Worm (Caenorhabditis elegans) whole organism, late embryonic: Measurements from ENCODE around the gene nstp-9.

Experiments used
- F13H6.1 ChIP-seq: sonication (generic microtip); optimal IDR thresholded peaks from 2 replicates; lab custom pipeline; 2016; ENCODE audit warnings: missing genetic modification characterization, missing compliant biosample characterization
- K09A11.1 ChIP-seq: sonication (generic microtip); optimal IDR thresholded peaks from 2 replicates; lab custom pipeline; 2017; ENCODE audit warnings: antibody characterized with exemption, mild to moderate bottlenecking, missing genetic modification characterization, missing compliant biosample characterization; ENCODE audit not compliant: insufficient read depth
- T23F11.4 ChIP-seq: fragments of 200-800 bp; sonication (Bioruptor generic); optimal IDR thresholded peaks from 2 replicates; lab custom pipeline; 2018; ENCODE audit warnings: mild to moderate bottlenecking, missing genetic modification characterization, missing compliant biosample characterization
- Y22D7AL.16 ChIP-seq: sonication (generic microtip); optimal IDR thresholded peaks from 2 replicates; lab custom pipeline; 2016; ENCODE audit warnings: missing genetic modification characterization, missing compliant biosample characterization
- ama-1 ChIP-seq: fragments of 150-350 bp; optimal IDR thresholded peaks from 2 replicates; lab custom pipeline; 2014
- ceh-22 ChIP-seq: sonication (generic microtip); optimal IDR thresholded peaks from 2 replicates; lab custom pipeline; 2017; ENCODE audit warnings: missing biosample characterization, missing genetic modification characterization
- ceh-30 ChIP-seq: fragments of 150-350 bp; optimal IDR thresholded peaks from 2 replicates; lab custom pipeline; 2014; ENCODE audit warnings: missing biosample characterization, missing genetic modification characterization
- ceh-31 ChIP-seq: sonication (generic microtip); optimal IDR thresholded peaks from 2 replicates; lab custom pipeline; 2016; ENCODE audit warnings: missing genetic modification characterization, missing compliant biosample characterization
- ceh-34 ChIP-seq: sonication (generic microtip); optimal IDR thresholded peaks from 2 replicates; lab custom pipeline; 2016; ENCODE audit warnings: mild to moderate bottlenecking, missing genetic modification characterization, missing compliant biosample characterization
- ceh-45 ChIP-seq: fragments of 200-800 bp; sonication (Bioruptor generic); IDR thresholded peaks from 2 replicates; pipeline ENCODE4 v1.3.6; 2022; ENCODE audit warnings: missing genetic modification reagents, missing genetic modification characterization, missing compliant biosample characterization
- ceh-48 ChIP-seq: sonication (generic microtip); optimal IDR thresholded peaks from 2 replicates; lab custom pipeline; 2016; ENCODE audit warnings: missing genetic modification characterization, inconsistent platforms, missing compliant biosample characterization
- ceh-6 ChIP-seq: fragments of 200-800 bp; sonication (Bioruptor generic); optimal IDR thresholded peaks from 2 replicates; lab custom pipeline; 2018; ENCODE audit warnings: mild to moderate bottlenecking, missing genetic modification characterization, missing compliant biosample characterization
- ceh-9 ChIP-seq: sonication (generic microtip); optimal IDR thresholded peaks from 2 replicates; lab custom pipeline; 2016; ENCODE audit warnings: mild to moderate bottlenecking, missing genetic modification characterization, inconsistent platforms, missing compliant biosample characterization
- elt-4 ChIP-seq: sonication (generic microtip); optimal IDR thresholded peaks from 2 replicates; lab custom pipeline; 2016; ENCODE audit warnings: missing genetic modification characterization, missing compliant biosample characterization
- ets-4 ChIP-seq: sonication (generic microtip); optimal IDR thresholded peaks from 2 replicates; lab custom pipeline; 2016; ENCODE audit warnings: missing genetic modification characterization, missing compliant biosample characterization
- eyg-1 ChIP-seq: sonication (generic microtip); optimal IDR thresholded peaks from 2 replicates; lab custom pipeline; 2016; ENCODE audit warnings: missing genotype, missing genetic modification characterization, missing compliant biosample characterization
- fax-1 ChIP-seq: sonication (generic microtip); optimal IDR thresholded peaks from 2 replicates; lab custom pipeline; 2016; ENCODE audit warnings: missing genotype, missing genetic modification characterization, missing compliant biosample characterization
- fkh-10 ChIP-seq: fragments of 150-350 bp; optimal IDR thresholded peaks from 2 replicates; lab custom pipeline; 2014; ENCODE audit warnings: missing biosample characterization, missing genetic modification reagents, missing genetic modification characterization
- gmeb-2 ChIP-seq: sonication (generic microtip); optimal IDR thresholded peaks from 2 replicates; lab custom pipeline; 2016; ENCODE audit warnings: missing genetic modification characterization, inconsistent platforms, missing compliant biosample characterization
- hlh-30 ChIP-seq: sonication (generic microtip); optimal IDR thresholded peaks from 2 replicates; lab custom pipeline; 2017; ENCODE audit warnings: antibody characterized with exemption, missing genetic modification characterization, missing compliant biosample characterization; ENCODE audit not compliant: insufficient read depth
- hlh-6 ChIP-seq: sonication (generic microtip); optimal IDR thresholded peaks from 2 replicates; lab custom pipeline; 2016; ENCODE audit warnings: missing genotype, missing genetic modification characterization, missing compliant biosample characterization
- hlh-8 ChIP-seq: sonication (generic microtip); optimal IDR thresholded peaks from 2 replicates; lab custom pipeline; 2016; ENCODE audit warnings: missing genotype, missing genetic modification characterization, missing compliant biosample characterization
- lim-6 ChIP-seq: sonication (generic microtip); optimal IDR thresholded peaks from 2 replicates; lab custom pipeline; 2016; ENCODE audit warnings: missing genetic modification characterization, missing compliant biosample characterization
- lin-11 ChIP-seq: fragments of 200-800 bp; sonication (Bioruptor generic); optimal IDR thresholded peaks from 2 replicates; lab custom pipeline; 2018; ENCODE audit warnings: mild to moderate bottlenecking, missing genetic modification characterization, missing compliant biosample characterization
- madf-2 ChIP-seq: sonication (generic microtip); optimal IDR thresholded peaks from 2 replicates; lab custom pipeline; 2017; ENCODE audit warnings: missing genetic modification characterization, missing compliant biosample characterization
- mec-3 ChIP-seq: sonication (generic microtip); optimal IDR thresholded peaks from 2 replicates; lab custom pipeline; 2016; ENCODE audit warnings: borderline replicate concordance, missing genetic modification characterization, missing compliant biosample characterization
- nhr-11 ChIP-seq: fragments of 150-350 bp; optimal IDR thresholded peaks from 2 replicates; lab custom pipeline; 2014; ENCODE audit warnings: missing biosample characterization, missing genetic modification characterization
- nhr-232 ChIP-seq: sonication (generic microtip); optimal IDR thresholded peaks from 2 replicates; lab custom pipeline; 2016; ENCODE audit warnings: missing genetic modification characterization, missing compliant biosample characterization
- pag-3 ChIP-seq: sonication (generic microtip); optimal IDR thresholded peaks from 2 replicates; lab custom pipeline; 2016; ENCODE audit warnings: missing compliant biosample characterization, missing genetic modification characterization, borderline replicate concordance
- pha-2 ChIP-seq: sonication (generic microtip); optimal IDR thresholded peaks from 2 replicates; lab custom pipeline; 2017; ENCODE audit warnings: mild to moderate bottlenecking, missing genetic modification characterization, missing compliant biosample characterization
- pha-4 ChIP-seq: fragments of 150-350 bp; optimal IDR thresholded peaks from 2 replicates; lab custom pipeline; 2018; ENCODE audit warnings: missing biosample characterization, missing genetic modification reagents, missing genetic modification characterization
- pqm-1 ChIP-seq: sonication (generic microtip); optimal IDR thresholded peaks from 2 replicates; lab custom pipeline; 2016; ENCODE audit warnings: missing genetic modification characterization, missing compliant biosample characterization
- pros-1 ChIP-seq: fragments of 150-350 bp; optimal IDR thresholded peaks from 2 replicates; lab custom pipeline; 2014; ENCODE audit warnings: missing biosample characterization, missing genetic modification reagents, missing genetic modification characterization
- ref-2 ChIP-seq: sonication (generic microtip); optimal IDR thresholded peaks from 2 replicates; lab custom pipeline; 2016; ENCODE audit warnings: missing genetic modification characterization, missing compliant biosample characterization
- rnt-1 ChIP-seq: sonication (generic microtip); optimal IDR thresholded peaks from 2 replicates; lab custom pipeline; 2016; ENCODE audit warnings: missing genetic modification characterization, missing compliant biosample characterization
- sox-2 ChIP-seq: fragments of 200-800 bp; sonication (Bioruptor generic); IDR thresholded peaks from 2 replicates; pipeline ENCODE4 v1.3.6; 2022; ENCODE audit warnings: missing genetic modification reagents, missing genetic modification characterization, missing compliant biosample characterization
- sox-4 ChIP-seq: sonication (generic microtip); optimal IDR thresholded peaks from 2 replicates; lab custom pipeline; 2017; ENCODE audit warnings: mild to moderate bottlenecking, missing genetic modification characterization, inconsistent platforms, missing compliant biosample characterization
- ttx-3 ChIP-seq: sonication (generic microtip); optimal IDR thresholded peaks from 2 replicates; lab custom pipeline; 2016; ENCODE audit warnings: missing genetic modification reagents, missing genetic modification characterization, missing compliant biosample characterization
- unc-55 ChIP-seq: sonication (generic microtip); optimal IDR thresholded peaks from 2 replicates; lab custom pipeline; 2017; ENCODE audit warnings: missing biosample characterization, missing genetic modification reagents, missing genetic modification characterization
- zip-5 ChIP-seq: sonication (generic microtip); optimal IDR thresholded peaks from 2 replicates; lab custom pipeline; 2016; ENCODE audit warnings: missing genetic modification characterization, missing compliant biosample characterization

Gene nstp-9

ce11 chrX:10916194-10916593, 3.3 kb downstream of the nstp-9 start:
- no peak for TF ChIP-seq F13H6.1 (tag; lab: Kevin White, UChicago)
- TF ChIP-seq hlh-6 (tag; lab: Kevin White, UChicago): no peak
- TF ChIP-seq zip-5 (tag; lab: Kevin White, UChicago): no peak
- TF ChIP-seq ceh-30 (tag; lab: Kevin White, UChicago): no peak
- no peak for TF ChIP-seq madf-2 (tag; lab: Kevin White, UChicago)
- no peak for TF ChIP-seq pqm-1
- TF ChIP-seq T23F11.4 (GFP tag; lab: Kevin White, UChicago): no peak
- no peak for TF ChIP-seq ceh-9
- no peak for TF ChIP-seq fax-1 (tag; lab: Kevin White, UChicago)
- no peak for TF ChIP-seq ceh-34
- TF ChIP-seq unc-55 (GFP tag; lab: Kevin White, UChicago): no peak
- no peak for TF ChIP-seq Y22D7AL.16 (tag; lab: Kevin White, UChicago)
- TF ChIP-seq mec-3: no peak
- no peak for TF ChIP-seq ttx-3 (tag; lab: Kevin White, UChicago)
- no peak for TF ChIP-seq ets-4 (tag; lab: Kevin White, UChicago)
- TF ChIP-seq ceh-22 (tag; lab: Kevin White, UChicago): no peak
- no peak for TF ChIP-seq pag-3 (tag; lab: Kevin White, UChicago)

ce11 chrX:10914421-10915277, 4.9 kb downstream of the nstp-9 start:
- TF ChIP-seq unc-55 (GFP tag; lab: Kevin White, UChicago) (no peak), eyg-1 (tag; lab: Kevin White, UChicago) (no peak), pha-2 (tag; lab: Kevin White, UChicago) (no peak), pros-1 (tag; lab: Kevin White, UChicago) (no peak), hlh-6 (tag; lab: Kevin White, UChicago) (no peak), ttx-3 (tag; lab: Kevin White, UChicago) (no peak), pha-4 (tag; lab: Kevin White, UChicago) (no peak), sox-4 (tag; lab: Kevin White, UChicago) (no peak), fkh-10 (GFP tag; lab: Kevin White, UChicago) (no peak), sox-2 (GFP tag; lab: Robert Waterston, UW) (no peak), lim-6 (tag; lab: Kevin White, UChicago) (no peak), hlh-8 (tag; lab: Kevin White, UChicago) (no peak)
- TF ChIP-seq, all 69 proteins: peak for 0

ce11 chrX:10913981-10914380, 5.5 kb downstream of the nstp-9 start, which contains the start of gene F47B10.9:
Gene F47B10.9 (minus strand): TSS chrX:10914081.
- TF ChIP-seq ceh-31 (tag; lab: Kevin White, UChicago): no peak
- no peak for TF ChIP-seq fax-1 (tag; lab: Kevin White, UChicago)
- no peak for TF ChIP-seq pha-4 (tag; lab: Kevin White, UChicago)
- no peak for TF ChIP-seq madf-2 (tag; lab: Kevin White, UChicago)
- no peak for TF ChIP-seq ceh-48 (tag; lab: Kevin White, UChicago)
- TF ChIP-seq fkh-10 (GFP tag; lab: Kevin White, UChicago): no peak

ce11 chrX:10910716-10911115, 8.8 kb downstream of the nstp-9 start, which contains the start of gene F47B10.8:
Gene F47B10.8 (minus strand): TSS chrX:10910816.
- TF ChIP-seq ceh-45 (GFP tag; lab: Robert Waterston, UW) (no peak), ceh-22 (tag; lab: Kevin White, UChicago) (no peak), K09A11.1 (tag; lab: Kevin White, UChicago) (no peak), ceh-6 (GFP tag; lab: Kevin White, UChicago) (no peak), gmeb-2 (tag; lab: Kevin White, UChicago) (no peak), hlh-30 (tag; lab: Kevin White, UChicago) (no peak), ref-2 (tag; lab: Kevin White, UChicago) (no peak), T23F11.4 (GFP tag; lab: Kevin White, UChicago) (no peak), nhr-11 (no peak), elt-4 (tag; lab: Kevin White, UChicago) (no peak), nhr-232 (tag; lab: Kevin White, UChicago) (no peak), ceh-48 (tag; lab: Kevin White, UChicago) (no peak), rnt-1 (no peak), mec-3 (no peak), lin-11 (tag; lab: Kevin White, UChicago) (no peak), ama-1 (lab: Kevin White, UChicago) (no peak)
